Fruit fly (Drosophila melanogaster): ENCODE results near the gene Pcyt2.

The Pcyt2 gene

DNA sequence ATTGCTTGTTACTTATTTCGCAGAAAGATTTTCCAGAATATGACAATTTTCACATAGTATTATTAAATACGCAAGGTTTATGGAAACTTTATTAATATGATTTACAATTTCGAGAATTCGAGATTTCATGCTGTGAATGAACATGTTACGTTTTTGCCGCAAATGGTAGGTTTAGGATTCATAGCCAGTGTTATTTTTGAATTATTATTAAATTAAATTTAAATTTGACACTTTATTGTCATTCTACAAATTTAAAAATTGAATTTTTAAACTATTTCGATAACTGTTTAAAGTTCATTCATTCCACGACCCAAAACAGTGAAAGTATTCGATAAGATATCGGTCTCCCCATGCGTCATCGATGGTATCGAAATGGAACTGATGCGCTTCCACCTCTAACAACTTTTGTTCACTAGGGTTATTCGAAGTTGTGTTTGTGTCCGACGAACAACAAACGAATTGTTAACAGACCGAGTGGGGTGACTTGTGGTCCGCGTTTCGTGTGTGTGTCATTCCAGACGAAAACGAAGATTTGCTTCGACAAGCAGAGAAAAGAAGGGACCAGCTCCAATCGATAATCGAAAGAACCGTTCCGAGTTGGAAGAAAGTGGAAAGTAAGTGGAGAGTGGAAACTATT is 7.5 kb upstream of the Pcyt2 start, which contains the start of the genes CG32313 and Pcyt1 (continued):
- TF ChIP-seq CG14441 (GFP tag; IDR thresholded peaks at IDR 0.05): no peak
- TF ChIP-seq ab (GFP tag; optimal IDR thresholded peaks at IDR 0.05): no peak
- TF ChIP-seq zen (tag; optimal IDR thresholded peaks at IDR 0.05): no peak
- TF ChIP-seq oc (tag; optimal IDR thresholded peaks at IDR 0.05): no peak
- peak; percentile 23 for TF ChIP-seq CG2678 (tag; optimal IDR thresholded peaks at IDR 0.05)
- peak; percentile 84 for TF ChIP-seq gcm (GFP tag; optimal IDR thresholded peaks at IDR 0.05)
- no peak for TF ChIP-seq B-H1 (GFP tag; IDR thresholded peaks at IDR 0.05)
- TF ChIP-seq Hey (tag; optimal IDR thresholded peaks at IDR 0.05): no peak
- no peak for TF ChIP-seq CG12744 (GFP tag; optimal IDR thresholded peaks at IDR 0.05)
- TF ChIP-seq CG8924 (tag; optimal IDR thresholded peaks at IDR 0.05): peak; percentile 65
- no peak for TF ChIP-seq CG13123 (GFP tag; optimal IDR thresholded peaks at IDR 0.05)
- TF ChIP-seq Sox100B (GFP tag; optimal IDR thresholded peaks at IDR 0.05): no peak
- peak; percentile 86 for TF ChIP-seq CG42726 (GFP tag; IDR thresholded peaks at IDR 0.05; ENCODE audit: partially characterized antibody)
- TF ChIP-seq CG10654 (GFP tag; optimal IDR thresholded peaks at IDR 0.05): no peak
- no peak for TF ChIP-seq CG15696 (tag; optimal IDR thresholded peaks at IDR 0.05)
- TF ChIP-seq Lpt (GFP tag; optimal IDR thresholded peaks at IDR 0.05): no peak
- TF ChIP-seq CG15601 (tag; optimal IDR thresholded peaks at IDR 0.05): peak; percentile 25
- TF ChIP-seq NK7.1 (GFP tag; optimal IDR thresholded peaks at IDR 0.05): no peak
- no peak for TF ChIP-seq sima (GFP tag; optimal IDR thresholded peaks at IDR 0.05)
- no peak for TF ChIP-seq Hmx (GFP tag; optimal IDR thresholded peaks at IDR 0.05)
- no peak for TF ChIP-seq CG12236 (GFP tag; optimal IDR thresholded peaks at IDR 0.05)
- TF ChIP-seq Meics (GFP tag; optimal IDR thresholded peaks at IDR 0.05): no peak
- TF ChIP-seq dan (GFP tag; IDR thresholded peaks at IDR 0.05): no peak
- no peak for TF ChIP-seq mam (GFP tag; optimal IDR thresholded peaks at IDR 0.05)
- peak; percentile 36 for TF ChIP-seq CG12391 (tag; optimal IDR thresholded peaks at IDR 0.05)
- TF ChIP-seq tap (tag; optimal IDR thresholded peaks at IDR 0.05): peak; percentile 49
- TF ChIP-seq CG12659 (GFP tag; optimal IDR thresholded peaks at IDR 0.05): peak; percentile 62
- no peak for TF ChIP-seq CG31224 (GFP tag; IDR thresholded peaks at IDR 0.05)
- peak; percentile 86 for TF ChIP-seq wek (GFP tag; optimal IDR thresholded peaks at IDR 0.05)
- TF ChIP-seq Hr51 (GFP tag; optimal IDR thresholded peaks at IDR 0.05): no peak
- TF ChIP-seq CG13424 (tag; optimal IDR thresholded peaks at IDR 0.05): no peak
- peak; percentile 94 for TF ChIP-seq bbx (GFP tag; IDR thresholded peaks at IDR 0.05; ENCODE audit: partially characterized antibody)
- TF ChIP-seq CG10274 (GFP tag; optimal IDR thresholded peaks at IDR 0.05): no peak
- no peak for TF ChIP-seq cato (GFP tag; optimal IDR thresholded peaks at IDR 0.05; ENCODE audit: borderline replicate concordance)
- no peak for TF ChIP-seq tin (GFP tag; optimal IDR thresholded peaks at IDR 0.05)
- TF ChIP-seq pita (GFP tag; optimal IDR thresholded peaks at IDR 0.05): no peak
- no peak for TF ChIP-seq cwo (GFP tag; optimal IDR thresholded peaks at IDR 0.05)
- TF ChIP-seq hb (GFP tag; IDR thresholded peaks at IDR 0.05; ENCODE audit: partially characterized antibody): peak; percentile 79
- peak; percentile 23 for TF ChIP-seq CG2875 (GFP tag; optimal IDR thresholded peaks at IDR 0.05)
- peak; percentile 52 for TF ChIP-seq odd (GFP tag; optimal IDR thresholded peaks at IDR 0.05)
- TF ChIP-seq CG5953 (GFP tag; IDR thresholded peaks at IDR 0.05): no peak
- TF ChIP-seq mld (GFP tag; IDR thresholded peaks at IDR 0.05; ENCODE audit: partially characterized antibody): peak; percentile 80; the same call in 1 of the 3 replicates
- peak; percentile 73 for TF ChIP-seq CG7987 (GFP tag; optimal IDR thresholded peaks at IDR 0.05)
- no peak for TF ChIP-seq lola (GFP tag; optimal IDR thresholded peaks at IDR 0.05)
- peak; percentile 19 for TF ChIP-seq CG17385 (GFP tag; optimal IDR thresholded peaks at IDR 0.05)
- TF ChIP-seq Hr39 (optimal IDR thresholded peaks at IDR 0.05): no peak
- TF ChIP-seq lab (GFP tag; optimal IDR thresholded peaks at IDR 0.05): peak; percentile 27
- TF ChIP-seq Dfd (GFP tag; optimal IDR thresholded peaks at IDR 0.05): no peak
- TF ChIP-seq CG9437 (GFP tag; optimal IDR thresholded peaks at IDR 0.05): no peak

Measured in whole organism, embryonic.